Worm (Caenorhabditis elegans) whole organism, late embryonic: ENCODE data around the gene eef-1A.1.

Experiments used
- C08G9.2 ChIP-seq: sonication (generic microtip); optimal IDR thresholded peaks from 2 replicates; lab custom pipeline; 2016; ENCODE audit warnings: mild to moderate bottlenecking, missing genetic modification characterization, moderate library complexity, missing compliant biosample characterization
- ceh-22 ChIP-seq: sonication (generic microtip); optimal IDR thresholded peaks from 2 replicates; lab custom pipeline; 2017; ENCODE audit warnings: missing biosample characterization, missing genetic modification characterization
- ceh-31 ChIP-seq: sonication (generic microtip); optimal IDR thresholded peaks from 2 replicates; lab custom pipeline; 2016; ENCODE audit warnings: missing genetic modification characterization, missing compliant biosample characterization
- ceh-45 ChIP-seq: fragments of 200-800 bp; sonication (Bioruptor generic); IDR thresholded peaks from 2 replicates; pipeline ENCODE4 v1.3.6; 2022; ENCODE audit warnings: missing genetic modification reagents, missing genetic modification characterization, missing compliant biosample characterization
- ceh-48 ChIP-seq: sonication (generic microtip); optimal IDR thresholded peaks from 2 replicates; lab custom pipeline; 2016; ENCODE audit warnings: missing genetic modification characterization, inconsistent platforms, missing compliant biosample characterization
- che-1 ChIP-seq: sonication (generic microtip); optimal IDR thresholded peaks from 2 replicates; lab custom pipeline; 2016; ENCODE audit warnings: mild to moderate bottlenecking, missing genetic modification characterization, missing compliant biosample characterization
- dmd-4 ChIP-seq: sonication (generic microtip); optimal IDR thresholded peaks from 2 replicates; lab custom pipeline; 2016; ENCODE audit warnings: borderline replicate concordance, missing genetic modification characterization, missing compliant biosample characterization
- fkh-6 ChIP-seq: sonication (generic microtip); optimal IDR thresholded peaks from 2 replicates; lab custom pipeline; 2016; ENCODE audit warnings: missing genetic modification characterization, missing compliant biosample characterization
- hlh-15 ChIP-seq: sonication (generic microtip); optimal IDR thresholded peaks from 2 replicates; lab custom pipeline; 2016; ENCODE audit warnings: missing genetic modification characterization, missing compliant biosample characterization
- lim-6 ChIP-seq: sonication (generic microtip); optimal IDR thresholded peaks from 2 replicates; lab custom pipeline; 2016; ENCODE audit warnings: missing genetic modification characterization, missing compliant biosample characterization
- pha-4 ChIP-seq: fragments of 150-350 bp; optimal IDR thresholded peaks from 2 replicates; lab custom pipeline; 2018; ENCODE audit warnings: missing biosample characterization, missing genetic modification reagents, missing genetic modification characterization
- pqm-1 ChIP-seq: sonication (generic microtip); optimal IDR thresholded peaks from 2 replicates; lab custom pipeline; 2016; ENCODE audit warnings: missing genetic modification characterization, missing compliant biosample characterization
- pros-1 ChIP-seq: fragments of 150-350 bp; optimal IDR thresholded peaks from 2 replicates; lab custom pipeline; 2014; ENCODE audit warnings: missing biosample characterization, missing genetic modification reagents, missing genetic modification characterization
- ref-2 ChIP-seq: sonication (generic microtip); optimal IDR thresholded peaks from 2 replicates; lab custom pipeline; 2016; ENCODE audit warnings: missing genetic modification characterization, missing compliant biosample characterization
- tbx-2 ChIP-seq: sonication (generic microtip); optimal IDR thresholded peaks from 2 replicates; lab custom pipeline; 2016; ENCODE audit warnings: missing genetic modification characterization, missing compliant biosample characterization
- ttx-3 ChIP-seq: sonication (generic microtip); optimal IDR thresholded peaks from 2 replicates; lab custom pipeline; 2016; ENCODE audit warnings: missing genetic modification reagents, missing genetic modification characterization, missing compliant biosample characterization
- unc-55 ChIP-seq: sonication (generic microtip); optimal IDR thresholded peaks from 2 replicates; lab custom pipeline; 2017; ENCODE audit warnings: missing biosample characterization, missing genetic modification reagents, missing genetic modification characterization

The eef-1A.1 gene

DNA sequence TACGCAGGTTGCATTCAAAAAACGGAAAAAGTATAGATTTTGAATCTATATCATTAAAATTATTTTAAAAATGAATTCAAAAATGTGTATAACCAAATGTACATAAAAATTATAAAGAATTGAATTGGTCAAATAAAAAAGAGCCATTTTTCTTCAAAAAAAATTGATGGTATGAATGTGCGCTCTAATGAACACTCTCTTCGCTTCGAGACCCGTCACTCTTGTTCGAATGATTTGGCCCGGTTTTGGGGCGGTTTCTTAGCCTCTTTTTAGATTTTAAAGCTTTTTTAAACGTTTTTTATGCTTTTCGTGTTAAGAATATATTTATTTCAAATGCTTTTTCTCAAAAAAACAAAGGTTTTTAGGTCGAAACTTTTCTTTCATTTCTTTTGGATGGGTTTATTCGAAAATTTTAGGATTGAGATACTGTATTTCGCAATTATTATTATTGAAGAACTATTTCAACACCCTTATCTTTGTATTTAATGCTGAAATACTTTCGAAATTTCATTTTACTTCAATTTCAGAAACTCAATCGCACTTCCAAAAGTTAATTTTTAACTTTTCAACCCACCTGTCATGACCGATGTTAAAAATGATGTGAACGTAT is 41.8 kb downstream of the eef-1A.1 start, which contains the start of gene inf-1:
inf-1 (plus strand) TSS at position 577 of the 610 bp plus-strand sequence.
- TF ChIP-seq pqm-1 (tag; lab: Kevin White, UChicago) (no peak), tbx-2 (tag; lab: Kevin White, UChicago) (no peak), dmd-4 (tag; lab: Kevin White, UChicago) (no peak), ref-2 (tag; lab: Kevin White, UChicago) (no peak), pha-4 (tag; lab: Kevin White, UChicago) (no peak), lim-6 (tag; lab: Kevin White, UChicago) (no peak), fkh-6 (tag; lab: Kevin White, UChicago) (no peak), hlh-15 (tag; lab: Kevin White, UChicago) (no peak), che-1 (tag; lab: Kevin White, UChicago) (no peak), ceh-31 (no peak), ttx-3 (no peak), pros-1 (no peak), ceh-45 (GFP tag; lab: Robert Waterston, UW) (no peak), C08G9.2 (tag; lab: Kevin White, UChicago) (no peak)

DNA sequence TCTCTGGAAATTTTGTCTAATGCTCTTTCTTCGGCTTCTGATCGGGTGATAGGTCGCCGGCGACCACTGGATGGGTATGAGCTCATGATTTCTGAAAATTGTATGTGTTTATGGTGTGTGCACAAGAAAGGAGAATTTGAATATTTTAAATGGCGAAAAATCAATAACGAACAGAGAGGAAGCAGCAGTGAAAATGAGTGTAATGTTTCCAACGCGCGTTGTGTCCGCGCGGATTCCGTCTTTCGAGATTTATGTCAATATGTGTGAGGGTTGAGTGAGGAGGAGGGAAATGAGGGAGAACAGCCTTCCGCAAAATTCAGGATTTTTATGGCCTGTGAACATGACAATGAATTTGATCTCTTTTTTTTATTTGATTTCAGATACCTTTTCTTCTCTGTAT is 42.8 kb downstream of the eef-1A.1 start, which contains the start of gene flap-1:
flap-1 (minus strand) TSS at position 101 of the 400 bp plus-strand sequence.
- TF ChIP-seq ceh-48 (tag; lab: Kevin White, UChicago) (peak; percentile 45), ceh-22 (tag; lab: Kevin White, UChicago) (no peak), unc-55 (GFP tag; lab: Kevin White, UChicago) (peak; percentile 42)
- TF ChIP-seq, all 69 proteins: peak for 2
